Worm (Caenorhabditis elegans) whole organism, early embryonic: ENCODE measurements around the gene T16G1.6.

Experiments
- B0310.2 ChIP-seq: sonication (generic microtip); optimal IDR thresholded peaks from 2 replicates; lab custom pipeline; 2016; ENCODE audit warnings: mild to moderate bottlenecking, missing genetic modification characterization, missing compliant biosample characterization
- F13C5.2 ChIP-seq: sonication (generic microtip); optimal IDR thresholded peaks from 2 replicates; lab custom pipeline; 2017; ENCODE audit warnings: mild to moderate bottlenecking, missing genetic modification characterization, inconsistent platforms, missing compliant biosample characterization
- aly-1 ChIP-seq: sonication (generic microtip); optimal IDR thresholded peaks from 2 replicates; lab custom pipeline; 2016; ENCODE audit warnings: missing genetic modification characterization, missing compliant biosample characterization
- ama-1 ChIP-seq: fragments of 150-350 bp; optimal IDR thresholded peaks from 2 replicates; lab custom pipeline; 2014
- ceh-13 ChIP-seq: fragments of 200-800 bp; sonication (Bioruptor generic); optimal IDR thresholded peaks from 2 replicates; lab custom pipeline; 2018; ENCODE audit warnings: mild to moderate bottlenecking, missing genetic modification characterization, missing compliant biosample characterization
- ceh-36 ChIP-seq: sonication (generic microtip); optimal IDR thresholded peaks from 2 replicates; lab custom pipeline; 2016; ENCODE audit warnings: missing genetic modification characterization, inconsistent platforms, missing compliant biosample characterization
- ets-7 ChIP-seq: sonication (generic microtip); optimal IDR thresholded peaks from 2 replicates; lab custom pipeline; 2016; ENCODE audit warnings: missing genotype, missing genetic modification characterization, missing compliant biosample characterization
- flt-1 ChIP-seq: fragments of 200-800 bp; sonication (Bioruptor generic); IDR thresholded peaks from 2 replicates; pipeline ENCODE4 v1.3.6; 2022; ENCODE audit warnings: missing genetic modification characterization, missing compliant biosample characterization
- hmbx-1 ChIP-seq: sonication (generic microtip); optimal IDR thresholded peaks from 2 replicates; lab custom pipeline; 2016; ENCODE audit warnings: mild to moderate bottlenecking, missing genetic modification characterization, missing compliant biosample characterization
- hmg-4 ChIP-seq: fragments of 200-800 bp; sonication (Bioruptor generic); optimal IDR thresholded peaks from 2 replicates; lab custom pipeline; 2018; ENCODE audit warnings: mild to moderate bottlenecking, missing genetic modification characterization, missing compliant biosample characterization
- hnd-1 ChIP-seq: sonication (generic microtip); optimal IDR thresholded peaks from 2 replicates; lab custom pipeline; 2016; ENCODE audit warnings: missing genetic modification characterization, missing compliant biosample characterization
- pes-1 ChIP-seq: fragments of 200-800 bp; sonication (Bioruptor generic); IDR thresholded peaks from 2 replicates; pipeline ENCODE4 v1.3.6; 2022; ENCODE audit warnings: missing genetic modification reagents, missing genetic modification characterization, missing compliant biosample characterization
- scrt-1 ChIP-seq: fragments of 200-800 bp; sonication (Bioruptor generic); IDR thresholded peaks from 2 replicates; pipeline ENCODE4 v1.3.6; 2022; ENCODE audit warnings: missing genetic modification characterization, missing compliant biosample characterization
- sea-1 ChIP-seq: fragments of 200-800 bp; sonication (Bioruptor generic); conservative IDR thresholded peaks from 2 replicates; pipeline ENCODE4 v1.3.6; 2022; ENCODE audit warnings: missing genetic modification characterization, missing compliant biosample characterization
- tbx-11 ChIP-seq: fragments of 200-800 bp; sonication (Bioruptor generic); IDR thresholded peaks from 2 replicates; pipeline ENCODE4 v1.3.6; 2022; ENCODE audit warnings: missing genetic modification characterization, missing compliant biosample characterization
- tbx-37 ChIP-seq: fragments of 200-800 bp; sonication (Bioruptor generic); conservative IDR thresholded peaks from 2 replicates; pipeline ENCODE4 v1.3.6; 2022; ENCODE audit warnings: missing genetic modification reagents, missing genetic modification characterization, missing compliant biosample characterization
- tra-4 ChIP-seq: sonication (generic microtip); optimal IDR thresholded peaks from 2 replicates; lab custom pipeline; 2017; ENCODE audit warnings: missing genetic modification characterization, missing compliant biosample characterization

T16G1.6 gene

DNA sequence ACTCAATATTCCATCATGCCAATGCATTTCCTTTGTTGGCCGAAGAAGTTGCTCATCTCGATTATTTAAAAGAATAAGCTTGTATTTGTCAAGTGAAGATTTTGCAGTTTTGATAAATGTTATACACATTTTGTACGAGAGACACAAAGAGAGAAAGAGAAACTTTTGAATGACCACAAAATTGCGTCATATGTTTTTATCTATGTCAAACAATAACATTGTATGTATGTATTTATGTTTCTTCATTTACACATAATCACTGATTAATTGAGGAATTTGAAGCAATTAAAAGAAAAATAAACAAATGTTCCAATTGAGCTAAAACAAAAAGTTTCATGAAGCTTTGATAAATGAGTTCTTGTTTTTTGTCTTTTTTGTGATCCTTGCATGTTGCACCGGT is 26.2 kb upstream of the T16G1.6 start, which contains the start of gene hrg-9:
Gene hrg-9, minus strand, starts transcription at position 152 of the 400 bp plus-strand sequence.
- TF ChIP-seq hnd-1 (tag; lab: Kevin White, UChicago) (no peak), pes-1 (GFP tag; lab: Robert Waterston, UW) (no peak), hmbx-1 (tag; lab: Kevin White, UChicago) (no peak), aly-1 (no peak)

DNA sequence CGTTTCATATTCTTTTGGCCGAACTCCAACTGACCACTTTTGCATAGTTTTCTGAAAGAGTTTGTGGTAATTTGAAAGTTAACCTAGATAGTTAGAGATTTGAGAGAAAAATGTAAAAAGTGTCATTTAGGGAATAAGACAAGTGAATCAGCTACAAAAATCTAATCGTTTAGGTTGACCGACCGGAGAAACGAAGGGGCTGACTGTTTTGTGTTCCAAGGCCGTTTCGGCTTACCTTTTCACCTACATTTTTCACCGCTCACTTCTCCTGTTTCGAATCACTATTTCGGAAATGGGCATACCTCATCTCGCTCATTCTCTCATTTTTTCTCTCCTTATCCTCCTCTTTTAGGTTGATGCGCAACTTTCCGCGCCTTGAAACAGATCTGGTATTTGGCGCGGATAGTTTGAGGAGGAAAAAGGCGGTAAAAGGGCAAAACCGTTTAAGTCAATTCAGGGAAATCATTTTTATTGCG is 24.1 kb upstream of the T16G1.6 start, which contains the start of gene mpst-7:
Gene mpst-7, minus strand, starts transcription at position 51 of the 476 bp plus-strand sequence.
- TF ChIP-seq aly-1 (no peak), tra-4 (tag; lab: Kevin White, UChicago) (no peak), hmbx-1 (tag; lab: Kevin White, UChicago) (no peak), ceh-36 (tag; lab: Kevin White, UChicago) (no peak), tbx-37 (GFP tag; lab: Robert Waterston, UW) (no peak), ama-1 (lab: Kevin White, UChicago) (no peak), pes-1 (GFP tag; lab: Robert Waterston, UW) (no peak), hmg-4 (no peak), hnd-1 (tag; lab: Kevin White, UChicago) (no peak), flt-1 (no peak), tbx-11 (GFP tag; lab: Robert Waterston, UW) (no peak), B0310.2 (no peak), F13C5.2 (tag; lab: Kevin White, UChicago) (no peak), ceh-13 (GFP tag; lab: Kevin White, UChicago) (no peak), scrt-1 (GFP tag; lab: Robert Waterston, UW) (no peak), sea-1 (no peak), ets-7 (no peak)

DNA sequence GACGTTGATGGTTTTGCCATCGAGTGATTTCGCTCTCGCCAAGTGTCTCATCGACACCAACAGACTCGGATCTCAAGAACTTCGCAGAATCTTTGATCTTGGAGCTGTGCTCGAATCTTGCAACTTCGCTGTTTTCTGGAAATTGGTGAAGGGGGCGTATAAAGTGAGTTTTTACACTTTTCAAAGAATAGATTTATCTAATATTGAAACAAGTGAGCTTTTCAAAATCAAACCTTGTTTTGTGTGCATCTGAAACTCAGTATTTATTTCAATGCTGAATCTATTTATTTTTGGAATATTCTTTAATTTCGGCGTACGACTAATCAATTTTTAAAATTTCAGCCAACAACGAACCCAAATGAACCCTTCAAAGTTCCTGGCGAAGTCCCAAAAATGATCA is 17.3 kb upstream of the T16G1.6 start:
- TF ChIP-seq ets-7 (no peak), sea-1 (no peak), flt-1 (no peak), aly-1 (no peak), pes-1 (GFP tag; lab: Robert Waterston, UW) (no peak), hmbx-1 (tag; lab: Kevin White, UChicago) (no peak), tbx-11 (GFP tag; lab: Robert Waterston, UW) (no peak), F13C5.2 (tag; lab: Kevin White, UChicago) (no peak), scrt-1 (GFP tag; lab: Robert Waterston, UW) (no peak), B0310.2 (no peak), ceh-13 (GFP tag; lab: Kevin White, UChicago) (no peak), tbx-37 (GFP tag; lab: Robert Waterston, UW) (no peak), hmg-4 (no peak), tra-4 (tag; lab: Kevin White, UChicago) (no peak), ama-1 (lab: Kevin White, UChicago) (no peak), ceh-36 (tag; lab: Kevin White, UChicago) (no peak), hnd-1 (tag; lab: Kevin White, UChicago) (no peak)

DNA sequence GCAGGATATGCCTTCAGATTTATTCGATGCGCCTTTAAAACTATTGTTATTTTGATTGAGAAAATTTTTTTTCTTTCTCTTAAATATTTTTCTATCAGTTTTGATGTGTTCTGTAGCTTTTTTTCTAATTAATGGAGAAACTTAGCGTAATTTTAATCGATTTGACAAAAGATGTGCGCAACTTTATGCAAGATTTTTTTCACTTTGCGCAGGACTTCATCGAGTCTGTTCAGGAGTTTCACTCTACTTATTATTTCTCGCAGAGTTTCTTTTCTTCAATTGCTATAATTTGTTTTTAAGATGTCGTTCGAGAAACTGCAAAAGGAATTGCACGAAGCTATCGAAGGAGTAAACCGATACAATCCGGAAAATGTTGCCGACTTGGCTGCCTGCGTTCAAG is 16.7 kb upstream of the T16G1.6 start, which contains the start of gene eif-3.K:
Gene eif-3.K, plus strand, starts transcription at position 301 of the 400 bp plus-strand sequence.
- TF ChIP-seq F13C5.2 (tag; lab: Kevin White, UChicago) (no peak), hmbx-1 (tag; lab: Kevin White, UChicago) (no peak), hmg-4 (no peak)

DNA sequence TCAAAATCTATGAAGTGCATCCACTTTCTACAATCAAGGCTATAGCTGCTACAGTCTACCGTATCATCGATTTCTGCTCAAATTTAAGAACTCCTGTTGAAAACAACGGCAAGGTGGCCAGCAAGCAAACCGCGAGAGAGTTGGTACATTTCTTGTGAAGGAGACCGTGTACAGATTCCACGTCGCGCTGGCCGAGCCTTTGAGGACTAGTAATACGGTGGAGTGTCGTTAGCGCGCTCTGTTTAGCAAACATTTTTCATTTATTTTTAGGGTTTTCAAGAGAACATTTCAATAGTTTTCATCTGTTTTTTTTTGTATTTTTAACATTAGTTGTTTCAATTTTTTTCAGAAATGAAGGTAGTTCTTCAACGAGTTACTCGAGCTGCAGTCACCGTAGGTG is 15.3 kb upstream of the T16G1.6 start, which contains the start of gene pqn-68:
Gene pqn-68, plus strand, starts transcription at position 350 of the 400 bp plus-strand sequence.
- TF ChIP-seq B0310.2 (no peak), ceh-13 (GFP tag; lab: Kevin White, UChicago) (no peak), ama-1 (lab: Kevin White, UChicago) (no peak), pes-1 (GFP tag; lab: Robert Waterston, UW) (no peak), tbx-37 (GFP tag; lab: Robert Waterston, UW) (no peak; the same call in 1 of the 2 replicates), sea-1 (no peak), aly-1 (no peak), hmbx-1 (tag; lab: Kevin White, UChicago) (no peak), ets-7 (no peak)

DNA sequence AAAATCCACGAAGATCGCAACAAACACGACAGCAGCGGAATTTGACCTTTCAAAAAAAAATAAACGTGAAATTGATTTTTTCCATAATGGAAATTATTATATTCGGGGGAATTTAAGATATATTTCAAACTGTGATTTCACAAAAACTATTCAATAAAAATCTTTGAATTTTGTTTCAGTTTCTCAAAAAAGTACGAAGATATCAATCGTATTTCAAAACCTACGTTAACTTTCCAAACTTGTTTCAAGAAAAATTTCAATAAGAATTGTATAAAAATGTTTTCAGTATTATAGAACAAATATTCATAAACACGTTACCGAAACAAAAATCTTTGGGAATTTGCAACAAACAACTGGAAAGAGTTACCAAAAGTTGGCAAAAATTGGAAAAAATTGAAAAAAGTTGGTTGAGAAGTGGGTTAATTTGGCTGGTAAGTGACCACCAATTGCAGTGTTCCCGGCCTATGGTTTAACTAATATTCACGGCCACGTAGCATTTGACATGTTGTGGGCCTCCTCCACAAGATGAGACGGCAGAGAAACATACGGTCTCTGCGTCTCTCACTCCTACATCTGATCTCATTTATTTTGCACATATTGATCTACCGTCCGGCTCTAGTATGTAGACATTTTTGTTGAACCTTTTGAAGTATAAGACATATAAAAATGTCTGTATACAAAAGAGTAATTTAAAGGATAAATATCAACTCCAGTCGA is 14.0 kb upstream of the T16G1.6 start, which contains the start of the genes T16G1.9 and T16G1.18:
Gene T16G1.9, minus strand, starts transcription at position 51 of the 717 bp plus-strand sequence.
Gene T16G1.18, plus strand, starts transcription at position 493 of the 717 bp plus-strand sequence.
- TF ChIP-seq tra-4 (tag; lab: Kevin White, UChicago) (no peak), F13C5.2 (tag; lab: Kevin White, UChicago) (peak; percentile 56), ets-7 (no peak), sea-1 (no peak), ceh-13 (GFP tag; lab: Kevin White, UChicago) (no peak)

DNA sequence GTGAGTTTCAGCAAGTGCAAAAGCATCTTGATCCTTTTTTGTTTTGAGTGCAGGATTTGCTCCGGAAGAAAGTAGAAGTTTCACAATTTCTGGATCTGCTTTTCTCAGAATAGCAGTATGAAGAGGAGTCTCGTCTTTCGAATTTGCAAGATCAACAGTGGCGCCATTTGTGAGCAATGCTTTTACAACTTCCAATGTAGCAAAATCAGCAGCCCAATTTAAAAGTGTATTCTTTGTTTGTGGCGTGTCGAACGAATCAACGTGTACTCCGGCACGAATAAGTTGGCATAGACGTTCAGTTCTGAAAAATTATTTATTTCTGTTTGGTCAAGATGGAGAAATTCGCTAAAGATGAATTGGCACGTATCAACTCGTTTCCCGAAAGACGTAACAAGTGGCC is 12.6 kb upstream of the T16G1.6 start, which contains the start of gene T16G1.13:
Gene T16G1.13, plus strand, starts transcription at position 301 of the 400 bp plus-strand sequence.
- no peak for TF ChIP-seq ama-1 (lab: Kevin White, UChicago)

DNA sequence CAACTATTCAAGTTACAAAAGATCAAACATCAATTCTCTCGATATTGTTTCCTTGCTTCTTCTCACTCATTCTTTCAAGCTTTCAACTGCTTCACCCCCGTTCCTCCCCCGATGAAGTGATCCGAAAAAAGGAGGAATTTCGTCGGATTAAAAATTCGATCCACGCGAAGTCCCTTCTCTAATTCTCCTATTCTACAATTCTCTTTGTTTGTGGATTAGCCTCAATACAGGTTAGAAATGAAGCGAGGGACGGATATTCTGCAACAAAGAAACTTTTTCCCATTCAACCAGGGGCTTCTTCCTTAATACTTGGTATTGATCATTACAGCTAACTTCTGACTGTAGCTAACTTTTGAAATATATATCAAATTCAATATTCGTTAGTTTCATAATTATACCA is 7.8 kb upstream of the T16G1.6 start, which contains the start of gene grl-2:
Gene grl-2, plus strand, starts transcription at position 301 of the 400 bp plus-strand sequence.
- TF ChIP-seq ceh-13 (GFP tag; lab: Kevin White, UChicago) (no peak), B0310.2 (no peak), hmbx-1 (tag; lab: Kevin White, UChicago) (no peak), hmg-4 (no peak), tbx-37 (GFP tag; lab: Robert Waterston, UW) (no peak), ets-7 (no peak), pes-1 (GFP tag; lab: Robert Waterston, UW) (no peak), tra-4 (tag; lab: Kevin White, UChicago) (no peak)
